Worm (Caenorhabditis elegans) whole organism, late embryonic: ENCODE data around the gene R10D12.7.

Source experiments
- ama-1 ChIP-seq: fragments of 150-350 bp; optimal IDR thresholded peaks from 2 replicates; lab custom pipeline; 2014
- ceh-2 ChIP-seq: sonication (generic microtip); optimal IDR thresholded peaks from 2 replicates; lab custom pipeline; 2016; ENCODE audit warnings: missing genotype, missing genetic modification characterization, missing compliant biosample characterization
- ceh-30 ChIP-seq: fragments of 150-350 bp; optimal IDR thresholded peaks from 2 replicates; lab custom pipeline; 2014; ENCODE audit warnings: missing biosample characterization, missing genetic modification characterization
- fkh-10 ChIP-seq: fragments of 150-350 bp; optimal IDR thresholded peaks from 2 replicates; lab custom pipeline; 2014; ENCODE audit warnings: missing biosample characterization, missing genetic modification reagents, missing genetic modification characterization
- hlh-30 ChIP-seq: sonication (generic microtip); optimal IDR thresholded peaks from 2 replicates; lab custom pipeline; 2017; ENCODE audit warnings: antibody characterized with exemption, missing genetic modification characterization, missing compliant biosample characterization; ENCODE audit not compliant: insufficient read depth
- rnt-1 ChIP-seq: sonication (generic microtip); optimal IDR thresholded peaks from 2 replicates; lab custom pipeline; 2016; ENCODE audit warnings: missing genetic modification characterization, missing compliant biosample characterization

ce11 chrV:13902495-13902894, 47.4 kb upstream of the R10D12.7 start, which contains the start of gene C06B3.1:
- TF ChIP-seq fkh-10 (no peak), ceh-30 (tag; lab: Kevin White, UChicago) (no peak), hlh-30 (tag; lab: Kevin White, UChicago) (no peak), ama-1 (lab: Kevin White, UChicago) (no peak), ceh-2 (no peak), rnt-1 (no peak)
